Fruit fly (Drosophila melanogaster) Kc167 (cell line): ENCODE data around the gene CG31064.

Experiments
- Sin3A ChIP-seq: fragments of >200 bp; optimal IDR thresholded peaks from 2 replicates; lab custom pipeline; 2018; ENCODE audit warnings: missing external identifiers
- psq ChIP-seq: fragments of >200 bp; optimal IDR thresholded peaks from 2 replicates; lab custom pipeline; 2017; ENCODE audit warnings: missing external identifiers

dm6 chr3R:27222013-27222673, 16.7 kb downstream of the CG31064 start:
- TF ChIP-seq psq (lab: Kevin White, UChicago) (no peak), Sin3A (lab: Kevin White, UChicago) (no peak)
